Fruit fly (Drosophila melanogaster) whole organism, embryonic: ENCODE data around the gene SLC22A.

Source experiments
- Ada2b ChIP-seq: fragments of 200-800 bp; sonication (Bioruptor generic); IDR thresholded peaks from 2 replicates; pipeline ENCODE4 v1.3.6; 2022; ENCODE audit warnings: missing biosample characterization, missing genetic modification characterization
- BEAF-32 ChIP-seq: fragments of 200-800 bp; sonication (Bioruptor generic); optimal IDR thresholded peaks from 3 replicates; lab custom pipeline; 2017; ENCODE audit warnings: missing biosample characterization, missing genetic modification characterization, mild to moderate bottlenecking, moderate library complexity, missing genetic modification reagents
- Bgb ChIP-seq: fragments of 200-800 bp; sonication (Bioruptor generic); IDR thresholded peaks from 2 replicates; pipeline ENCODE4 v1.3.6; 2022; ENCODE audit warnings: missing biosample characterization, missing genetic modification characterization; ENCODE audit not compliant: partially characterized antibody
- C15 ChIP-seq: fragments of 200-800 bp; sonication (Bioruptor generic); IDR thresholded peaks from 3 replicates; pipeline ENCODE4 v1.3.6; 2022; ENCODE audit warnings: missing biosample characterization, missing genetic modification characterization
- CG10462 ChIP-seq: fragments of 200-800 bp; sonication (Bioruptor generic); optimal IDR thresholded peaks from 2 replicates; lab custom pipeline; 2016; ENCODE audit warnings: missing biosample characterization, missing genetic modification characterization
- CG11696 ChIP-seq: fragments of 200-800 bp; sonication (Bioruptor generic); IDR thresholded peaks from 2 replicates; pipeline ENCODE4 v1.3.6; 2022; ENCODE audit warnings: missing biosample characterization, missing genetic modification characterization
- CG12104 ChIP-seq: fragments of 200-800 bp; sonication (Bioruptor generic); optimal IDR thresholded peaks from 3 replicates; lab custom pipeline; 2016; ENCODE audit warnings: missing biosample characterization, missing genetic modification characterization
- CG12942 ChIP-seq: fragments of 200-800 bp; sonication (Bioruptor generic); optimal IDR thresholded peaks from 3 replicates; lab custom pipeline; 2016; ENCODE audit warnings: missing biosample characterization, missing genetic modification characterization
- CG13775 ChIP-seq: fragments of 200-800 bp; sonication (Bioruptor generic); optimal IDR thresholded peaks from 3 replicates; lab custom pipeline; 2017; ENCODE audit warnings: missing biosample characterization, mild to moderate bottlenecking, missing genetic modification characterization
- CG15073 ChIP-seq: fragments of 200-800 bp; sonication (Bioruptor generic); optimal IDR thresholded peaks from 2 replicates; lab custom pipeline; 2016; ENCODE audit warnings: missing biosample characterization, missing genetic modification characterization
- CG17328 ChIP-seq: fragments of 200-800 bp; sonication (Bioruptor generic); IDR thresholded peaks from 2 replicates; pipeline ENCODE4 v1.3.6; 2022; ENCODE audit warnings: missing biosample characterization, missing genetic modification characterization
- CG17359 ChIP-seq: fragments of 200-800 bp; sonication (Bioruptor generic); optimal IDR thresholded peaks from 3 replicates; lab custom pipeline; 2018; ENCODE audit warnings: missing biosample characterization, mild to moderate bottlenecking, missing genetic modification characterization, moderate library complexity
- CG17612 ChIP-seq: fragments of 200-800 bp; sonication (Bioruptor generic); IDR thresholded peaks from 2 replicates; pipeline ENCODE4 v1.3.6; 2022; ENCODE audit warnings: missing biosample characterization, missing genetic modification characterization
- CG18011 ChIP-seq: fragments of 200-800 bp; sonication (Bioruptor generic); optimal IDR thresholded peaks from 2 replicates; lab custom pipeline; 2017; ENCODE audit warnings: missing biosample characterization, missing genetic modification characterization, mild to moderate bottlenecking, moderate library complexity, missing genotype
- CG18764 ChIP-seq: fragments of 200-800 bp; sonication (Bioruptor generic); optimal IDR thresholded peaks from 3 replicates; lab custom pipeline; 2016; ENCODE audit warnings: missing biosample characterization, missing genetic modification characterization
- CG2678 ChIP-seq: fragments of 200-800 bp; sonication (Bioruptor generic); optimal IDR thresholded peaks from 3 replicates; lab custom pipeline; 2019; ENCODE audit warnings: missing biosample characterization, mild to moderate bottlenecking, missing genetic modification characterization, moderate library complexity
- CG31388 ChIP-seq: fragments of 200-800 bp; sonication (Bioruptor generic); optimal IDR thresholded peaks from 2 replicates; lab custom pipeline; 2016; ENCODE audit warnings: missing biosample characterization, missing genetic modification characterization
- CG3281 ChIP-seq: fragments of 200-800 bp; sonication (Bioruptor generic); optimal IDR thresholded peaks from 3 replicates; lab custom pipeline; 2017; ENCODE audit warnings: missing biosample characterization, mild to moderate bottlenecking, missing genetic modification characterization
- CG4820 ChIP-seq: fragments of 200-800 bp; sonication (Bioruptor generic); optimal IDR thresholded peaks from 3 replicates; lab custom pipeline; 2016; ENCODE audit warnings: missing biosample characterization, missing genetic modification characterization
- CG6683 ChIP-seq: fragments of 200-800 bp; sonication (Bioruptor generic); optimal IDR thresholded peaks from 2 replicates; lab custom pipeline; 2017; ENCODE audit warnings: missing biosample characterization, mild to moderate bottlenecking, missing genetic modification characterization, missing genetic modification reagents
- CG8359 ChIP-seq: fragments of 200-800 bp; sonication (Bioruptor generic); optimal IDR thresholded peaks from 2 replicates; lab custom pipeline; 2017; ENCODE audit warnings: missing biosample characterization, mild to moderate bottlenecking, missing genetic modification characterization, borderline replicate concordance
- CG8478 ChIP-seq: fragments of >200 bp; optimal IDR thresholded peaks from 2 replicates; lab custom pipeline; 2018
- CG9727 ChIP-seq: fragments of 200-800 bp; sonication (Bioruptor generic); optimal IDR thresholded peaks from 3 replicates; lab custom pipeline; 2017; ENCODE audit warnings: missing biosample characterization, mild to moderate bottlenecking, missing genetic modification characterization
- CkIIα-i1 ChIP-seq: fragments of 200-800 bp; sonication (Bioruptor generic); IDR thresholded peaks from 2 replicates; pipeline ENCODE4 v1.3.6; 2022; ENCODE audit warnings: missing biosample characterization, missing genetic modification characterization
- D19B ChIP-seq: fragments of 200-800 bp; sonication (Bioruptor generic); optimal IDR thresholded peaks from 2 replicates; lab custom pipeline; 2017; ENCODE audit warnings: missing biosample characterization, mild to moderate bottlenecking, missing genetic modification characterization
- Gsc ChIP-seq: fragments of 200-800 bp; sonication (Bioruptor generic); IDR thresholded peaks from 2 replicates; pipeline ENCODE4 v1.3.6; 2022; ENCODE audit warnings: missing biosample characterization, missing genetic modification characterization
- Lhr ChIP-seq: fragments of 200-800 bp; sonication (Bioruptor generic); optimal IDR thresholded peaks from 3 replicates; lab custom pipeline; 2017; ENCODE audit warnings: mild to moderate bottlenecking, missing biosample characterization, missing genetic modification reagents, missing genetic modification characterization
- Lim3 ChIP-seq: fragments of 200-800 bp; sonication (Bioruptor generic); IDR thresholded peaks from 2 replicates; pipeline ENCODE4 v1.3.6; 2022; ENCODE audit warnings: missing biosample characterization, missing genetic modification characterization
- Myb ChIP-seq: fragments of 200-800 bp; sonication (Bioruptor generic); optimal IDR thresholded peaks from 2 replicates; lab custom pipeline; 2016; ENCODE audit warnings: missing biosample characterization, missing genetic modification characterization
- Oli ChIP-seq: fragments of 200-800 bp; sonication (Bioruptor generic); optimal IDR thresholded peaks from 2 replicates; lab custom pipeline; 2018; ENCODE audit warnings: missing biosample characterization, mild to moderate bottlenecking, missing genetic modification characterization, moderate library complexity
- Rx ChIP-seq: fragments of 200-800 bp; sonication (Bioruptor generic); IDR thresholded peaks from 2 replicates; pipeline ENCODE4 v1.3.6; 2022; ENCODE audit warnings: missing biosample characterization, missing genetic modification characterization
- Trl ChIP-seq, 3 experiments: fragments of >200 bp in 2 of 3; fragments of 200-800 bp in 1 of 3; sonication (Bioruptor generic) in 1 of 3; optimal IDR thresholded peaks; 2 replicates in 1 of 3; 3 replicates in 2 of 3; lab custom pipeline; 2016 to 2017; ENCODE audit warnings: missing biosample characterization in 1 of 3, missing genetic modification characterization in 1 of 3
- dysf ChIP-seq: fragments of 200-800 bp; sonication (Bioruptor generic); IDR thresholded peaks from 3 replicates; pipeline ENCODE4 v1.3.6; 2022; ENCODE audit warnings: missing biosample characterization, missing genetic modification characterization
- grn ChIP-seq: fragments of 200-800 bp; sonication (Bioruptor generic); optimal IDR thresholded peaks from 3 replicates; lab custom pipeline; 2017; ENCODE audit warnings: missing biosample characterization, missing genetic modification characterization
- jing ChIP-seq: fragments of 200-800 bp; sonication (Bioruptor generic); optimal IDR thresholded peaks from 2 replicates; lab custom pipeline; 2018; ENCODE audit warnings: missing biosample characterization, mild to moderate bottlenecking, missing genetic modification characterization
- ken ChIP-seq: fragments of 200-800 bp; sonication (Bioruptor generic); IDR thresholded peaks from 3 replicates; pipeline ENCODE4 v1.3.6; 2022; ENCODE audit warnings: missing biosample characterization, missing genetic modification characterization
- lmd ChIP-seq: fragments of 200-800 bp; sonication (Bioruptor generic); IDR thresholded peaks from 2 replicates; pipeline ENCODE4 v1.3.6; 2022; ENCODE audit warnings: missing biosample characterization, missing genetic modification characterization
- lov ChIP-seq, 2 experiments: fragments of 200-800 bp in 1 of 2; fragments of >200 bp in 1 of 2; sonication (Bioruptor generic) in 1 of 2; IDR thresholded peaks in 1 of 2; optimal IDR thresholded peaks in 1 of 2; 2 replicates in 1 of 2; 3 replicates in 1 of 2; pipeline versions ENCODE4 v1.3.6 to Lab custom; 2017 to 2022; ENCODE audit warnings: missing biosample characterization in 1 of 2, missing genetic modification characterization in 1 of 2
- nerfin-2 ChIP-seq: fragments of 200-800 bp; sonication (Bioruptor generic); IDR thresholded peaks from 2 replicates; pipeline ENCODE4 v1.3.6; 2022; ENCODE audit warnings: missing biosample characterization, missing genetic modification characterization; ENCODE audit not compliant: partially characterized antibody
- odd ChIP-seq: fragments of 200-800 bp; sonication (Bioruptor generic); optimal IDR thresholded peaks from 2 replicates; lab custom pipeline; 2017; ENCODE audit warnings: missing biosample characterization, mild to moderate bottlenecking, missing genetic modification characterization
- org-1 ChIP-seq: fragments of 200-800 bp; sonication (Bioruptor generic); optimal IDR thresholded peaks from 2 replicates; lab custom pipeline; 2017; ENCODE audit warnings: missing biosample characterization, missing genetic modification characterization
- pros ChIP-seq: fragments of 200-800 bp; sonication (Bioruptor generic); optimal IDR thresholded peaks from 3 replicates; lab custom pipeline; 2019; ENCODE audit warnings: missing biosample characterization, mild to moderate bottlenecking, missing genetic modification characterization, moderate library complexity
- ro ChIP-seq: fragments of 200-800 bp; sonication (Bioruptor generic); IDR thresholded peaks from 2 replicates; pipeline ENCODE4 v1.3.6; 2022; ENCODE audit warnings: missing biosample characterization, missing genetic modification characterization
- row ChIP-seq: fragments of 200-800 bp; sonication (Bioruptor generic); IDR thresholded peaks from 3 replicates; pipeline ENCODE4 v1.3.6; 2022; ENCODE audit warnings: missing biosample characterization, missing genetic modification characterization
- sens-2 ChIP-seq: fragments of 200-800 bp; sonication (Bioruptor generic); IDR thresholded peaks from 2 replicates; pipeline ENCODE4 v1.3.6; 2022; ENCODE audit warnings: missing biosample characterization, missing genetic modification characterization
- trem ChIP-seq: fragments of 200-800 bp; optimal IDR thresholded peaks from 3 replicates; lab custom pipeline; 2019; ENCODE audit warnings: missing biosample characterization, mild to moderate bottlenecking, missing genetic modification characterization, moderate library complexity
- tup ChIP-seq: fragments of 200-800 bp; sonication (Bioruptor generic); optimal IDR thresholded peaks from 2 replicates; lab custom pipeline; 2016; ENCODE audit warnings: missing biosample characterization, mild to moderate bottlenecking, missing genetic modification characterization, moderate library complexity
- unc-4 ChIP-seq: fragments of 200-800 bp; sonication (Bioruptor generic); IDR thresholded peaks from 2 replicates; pipeline ENCODE4 v1.3.6; 2022; ENCODE audit warnings: missing biosample characterization, missing genetic modification characterization; ENCODE audit not compliant: partially characterized antibody

Gene SLC22A

DNA sequence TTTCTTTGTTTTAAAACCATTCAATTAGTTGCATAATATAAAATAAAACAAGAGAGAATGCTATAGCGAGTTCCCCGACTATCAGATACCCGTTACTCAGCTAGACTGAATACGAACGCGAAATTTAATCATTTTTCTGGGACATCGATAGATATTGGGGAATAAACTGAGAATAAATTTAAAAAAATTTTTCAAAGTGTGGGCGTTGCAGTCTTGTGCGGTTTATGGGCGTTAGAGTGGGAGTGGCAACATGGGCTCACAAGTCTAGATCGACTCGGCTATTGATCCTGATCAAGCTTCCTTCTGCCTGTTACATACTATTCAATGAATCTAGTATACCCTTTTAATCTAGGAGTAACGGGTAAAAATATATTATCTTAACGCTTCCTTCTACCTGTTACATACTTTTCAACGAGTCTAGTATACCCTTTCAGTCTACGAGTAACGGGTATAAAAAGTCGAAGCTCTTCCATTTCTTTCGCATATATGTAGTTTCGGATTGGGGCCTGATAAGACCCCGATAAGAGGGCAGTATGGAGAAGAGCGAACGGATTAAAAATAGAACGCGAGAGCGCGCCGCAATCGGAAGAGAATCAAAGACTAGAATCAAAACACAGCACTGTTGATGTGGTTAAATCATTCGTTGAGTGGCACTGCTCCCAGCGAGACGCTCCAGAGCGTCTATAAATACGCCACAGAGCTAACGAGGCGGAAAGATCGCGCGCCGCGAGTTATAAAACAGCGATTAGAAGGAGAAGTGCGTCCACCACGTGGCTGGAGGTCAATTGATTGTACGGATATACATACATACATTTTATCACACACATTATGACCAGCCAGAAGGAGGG lies 20.2 kb downstream of the SLC22A start, which contains the start of gene CG7458 (continued):
- TF ChIP-seq ro (GFP tag; lab: Robert Waterston, UW) (no peak), row (GFP tag; lab: Robert Waterston, UW) (peak; percentile 83), grn (GFP tag; lab: Kevin White, UChicago) (peak; percentile 96), BEAF-32 (GFP tag; lab: Kevin White, UChicago) (no peak), dysf (peak; percentile 66; the same call in 2 of the 3 replicates), CG6683 (GFP tag; lab: Kevin White, UChicago) (no peak), lov (optimal IDR thresholded peaks at IDR 0.05; lab: Kevin White, UChicago) (no peak), lov (GFP tag; IDR thresholded peaks at IDR 0.05; lab: Robert Waterston, UW) (no peak), CG31388 (GFP tag; lab: Kevin White, UChicago) (no peak), Rx (no peak), CG8359 (GFP tag; lab: Kevin White, UChicago) (no peak), CG17359 (tag; lab: Kevin White, UChicago) (peak; percentile 36), CG4820 (GFP tag; lab: Kevin White, UChicago) (peak; percentile 53), Lhr (no peak), org-1 (GFP tag; lab: Kevin White, UChicago) (no peak), Myb (GFP tag; lab: Kevin White, UChicago) (peak; percentile 12), odd (peak; percentile 29), CG8478 (no peak), Trl (optimal IDR thresholded peaks at IDR 0.05; lab: Kevin White, UChicago) (peak; percentile 60 to 72), Trl (GFP tag; optimal IDR thresholded peaks at IDR 0.05; lab: Kevin White, UChicago) (peak; percentile 22), nerfin-2 (GFP tag; lab: Robert Waterston, UW) (0 out of 2 replicates have a peak, but pooled peaks have one; percentile 38), jing (GFP tag; lab: Kevin White, UChicago) (peak; percentile 27), lmd (GFP tag; lab: Robert Waterston, UW) (peak; percentile 71), CG17612 (GFP tag; lab: Robert Waterston, UW) (0 out of 2 replicates have a peak, but pooled peaks have one; percentile 11), CG10462 (GFP tag; lab: Kevin White, UChicago) (peak; percentile 1), CG11696 (GFP tag; lab: Robert Waterston, UW) (no peak), tup (GFP tag; lab: Kevin White, UChicago) (no peak), Bgb (GFP tag; lab: Robert Waterston, UW) (peak; percentile 10; the same call in 1 of the 2 replicates), CG17328 (GFP tag; lab: Robert Waterston, UW) (no peak), CG9727 (GFP tag; lab: Kevin White, UChicago) (peak; percentile 53), unc-4 (GFP tag; lab: Robert Waterston, UW) (no peak), ken (GFP tag; lab: Robert Waterston, UW) (0 out of 3 replicates have a peak, but pooled peaks have one; percentile 8), CG15073 (no peak), CG18011 (GFP tag; lab: Kevin White, UChicago) (peak; percentile 11), D19B (peak; percentile 92), CG2678 (tag; lab: Kevin White, UChicago) (peak; percentile 74), CG12942 (GFP tag; lab: Kevin White, UChicago) (peak; percentile 33), Lim3 (GFP tag; lab: Robert Waterston, UW) (no peak), CG3281 (GFP tag; lab: Kevin White, UChicago) (peak; percentile 73), pros (peak; percentile 30), CkIIα-i1 (no peak), Ada2b (GFP tag; lab: Robert Waterston, UW) (peak; percentile 51), CG18764 (GFP tag; lab: Kevin White, UChicago) (peak; percentile 15), CG12104 (GFP tag; lab: Kevin White, UChicago) (peak; percentile 1), C15 (no peak), Oli (tag; lab: Kevin White, UChicago) (peak; percentile 58), Gsc (GFP tag; lab: Robert Waterston, UW) (no peak), sens-2 (peak; percentile 82), CG13775 (peak; percentile 38), trem (no peak)
